Worm (Caenorhabditis elegans) whole organism, L2 larva: ENCODE results near the gene F07H5.13.

Experiments
- C34F6.9 ChIP-seq: fragments of 150-350 bp; optimal IDR thresholded peaks from 2 replicates; lab custom pipeline; 2014; ENCODE audit warnings: missing biosample characterization, missing genetic modification characterization
- F13H6.1 ChIP-seq: sonication (generic microtip); optimal IDR thresholded peaks from 2 replicates; lab custom pipeline; 2016; ENCODE audit warnings: missing genetic modification characterization, missing compliant biosample characterization
- R02D3.7 ChIP-seq: fragments of 150-350 bp; optimal IDR thresholded peaks from 2 replicates; lab custom pipeline; 2014; ENCODE audit warnings: missing biosample characterization, missing genetic modification characterization
- Y55F3AM.14 ChIP-seq: fragments of 200-800 bp; sonication (Bioruptor generic); optimal IDR thresholded peaks from 2 replicates; lab custom pipeline; 2018; ENCODE audit warnings: mild to moderate bottlenecking, missing genetic modification characterization, missing compliant biosample characterization
- ZK546.5 ChIP-seq: sonication (generic microtip); optimal IDR thresholded peaks from 2 replicates; lab custom pipeline; 2017; ENCODE audit warnings: missing biosample characterization, missing genetic modification characterization
- alr-1 ChIP-seq: fragments of 150-350 bp; optimal IDR thresholded peaks from 2 replicates; lab custom pipeline; 2014; ENCODE audit warnings: missing biosample characterization, missing genetic modification characterization
- aly-2 ChIP-seq: fragments of 150-350 bp; optimal IDR thresholded peaks from 2 replicates; lab custom pipeline; 2014; ENCODE audit warnings: missing biosample characterization, missing genetic modification characterization
- ama-1 ChIP-seq: fragments of 150-350 bp; optimal IDR thresholded peaks from 2 replicates; lab custom pipeline; 2018; ENCODE audit warnings: inconsistent platforms
- blmp-1 ChIP-seq: sonication (generic microtip); optimal IDR thresholded peaks from 2 replicates; lab custom pipeline; 2017; ENCODE audit warnings: missing genetic modification characterization, mild to moderate bottlenecking, missing compliant biosample characterization, antibody characterized with exemption, moderate library complexity; ENCODE audit not compliant: insufficient read depth
- ceh-16 ChIP-seq: fragments of 150-350 bp; optimal IDR thresholded peaks from 2 replicates; lab custom pipeline; 2014; ENCODE audit warnings: missing biosample characterization, missing genetic modification characterization
- ceh-82 ChIP-seq: fragments of 150-350 bp; optimal IDR thresholded peaks from 2 replicates; lab custom pipeline; 2014; ENCODE audit warnings: missing biosample characterization, missing genetic modification characterization
- crh-2 ChIP-seq: sonication (generic microtip); optimal IDR thresholded peaks from 2 replicates; lab custom pipeline; 2017; ENCODE audit warnings: missing biosample characterization, missing genetic modification characterization
- dmd-4 ChIP-seq: sonication (generic microtip); optimal IDR thresholded peaks from 2 replicates; lab custom pipeline; 2017; ENCODE audit warnings: missing biosample characterization, missing genetic modification characterization
- egl-27 ChIP-seq: sonication (generic microtip); optimal IDR thresholded peaks from 3 replicates; lab custom pipeline; 2017; ENCODE audit warnings: missing biosample characterization, missing genetic modification reagents, missing genetic modification characterization
- elt-1 ChIP-seq: fragments of 150-350 bp; optimal IDR thresholded peaks from 2 replicates; lab custom pipeline; 2014; ENCODE audit warnings: missing biosample characterization, missing genetic modification characterization
- elt-3 ChIP-seq: sonication (generic microtip); optimal IDR thresholded peaks from 2 replicates; lab custom pipeline; 2017; ENCODE audit warnings: missing biosample characterization, missing genetic modification characterization
- fos-1 ChIP-seq: fragments of 150-350 bp; optimal IDR thresholded peaks from 2 replicates; lab custom pipeline; 2014; ENCODE audit warnings: missing biosample characterization, missing genetic modification characterization
- gmeb-1 ChIP-seq: fragments of 150-350 bp; optimal IDR thresholded peaks from 2 replicates; lab custom pipeline; 2014; ENCODE audit warnings: missing biosample characterization, missing genetic modification characterization
- lin-11 ChIP-seq: fragments of 150-350 bp; sonication (generic microtip); optimal IDR thresholded peaks from 2 replicates; lab custom pipeline; 2014; ENCODE audit warnings: missing biosample characterization, missing genetic modification characterization, inconsistent platforms, mixed read lengths
- lin-13 ChIP-seq: fragments of 150-350 bp; optimal IDR thresholded peaks from 2 replicates; lab custom pipeline; 2014; ENCODE audit warnings: missing biosample characterization, missing genetic modification reagents, missing genetic modification characterization
- lin-39 ChIP-seq: fragments of 150-350 bp; optimal IDR thresholded peaks from 2 replicates; lab custom pipeline; 2014; ENCODE audit warnings: missing biosample characterization, missing genetic modification reagents, missing genetic modification characterization
- lsy-2 ChIP-seq, 2 experiments: fragments of 150-350 bp in 1 of 2; sonication (generic microtip) in 1 of 2; optimal IDR thresholded peaks; 2 replicates each; lab custom pipeline; 2014 to 2017; ENCODE audit warnings: missing biosample characterization in 2 of 2, missing genetic modification characterization in 2 of 2
- mab-5 ChIP-seq: fragments of 150-350 bp; optimal IDR thresholded peaks from 2 replicates; lab custom pipeline; 2014; ENCODE audit warnings: missing biosample characterization, missing genetic modification characterization
- mbf-1 ChIP-seq: sonication (generic microtip); optimal IDR thresholded peaks from 2 replicates; lab custom pipeline; 2017; ENCODE audit warnings: missing biosample characterization, missing genetic modification characterization
- mdl-1 ChIP-seq, 2 experiments: fragments of 150-350 bp in 1 of 2; sonication (generic microtip) in 1 of 2; optimal IDR thresholded peaks; 2 replicates each; lab custom pipeline; 2017; ENCODE audit warnings: missing biosample characterization in 2 of 2, missing genetic modification characterization in 2 of 2
- nhr-10 ChIP-seq: sonication (generic microtip); optimal IDR thresholded peaks from 2 replicates; lab custom pipeline; 2017; ENCODE audit warnings: missing biosample characterization, missing genetic modification characterization
- nhr-11 ChIP-seq: fragments of 150-350 bp; optimal IDR thresholded peaks from 2 replicates; lab custom pipeline; 2014; ENCODE audit warnings: missing biosample characterization, missing genetic modification characterization
- nhr-12 ChIP-seq: fragments of 150-350 bp; optimal IDR thresholded peaks from 2 replicates; lab custom pipeline; 2014; ENCODE audit warnings: missing biosample characterization, missing genetic modification characterization
- nhr-129 ChIP-seq: fragments of 150-350 bp; optimal IDR thresholded peaks from 2 replicates; lab custom pipeline; 2014; ENCODE audit warnings: missing biosample characterization, missing genetic modification characterization
- nhr-21 ChIP-seq: fragments of 150-350 bp; optimal IDR thresholded peaks from 2 replicates; lab custom pipeline; 2014; ENCODE audit warnings: missing biosample characterization, missing genetic modification characterization
- nhr-23 ChIP-seq: fragments of 150-350 bp; optimal IDR thresholded peaks from 2 replicates; lab custom pipeline; 2014; ENCODE audit warnings: missing biosample characterization, missing genetic modification reagents, missing genetic modification characterization
- nhr-237 ChIP-seq: fragments of 150-350 bp; optimal IDR thresholded peaks from 2 replicates; lab custom pipeline; 2014; ENCODE audit warnings: missing biosample characterization, missing genetic modification characterization
- nhr-25 ChIP-seq: fragments of 150-350 bp; sonication (generic microtip); optimal IDR thresholded peaks from 3 replicates; lab custom pipeline; 2014; ENCODE audit warnings: missing biosample characterization, missing genetic modification characterization
- nhr-6 ChIP-seq: fragments of 150-350 bp; optimal IDR thresholded peaks from 2 replicates; lab custom pipeline; 2014; ENCODE audit warnings: missing biosample characterization, missing genetic modification characterization
- nhr-77 ChIP-seq: fragments of 150-350 bp; optimal IDR thresholded peaks from 2 replicates; lab custom pipeline; 2014; ENCODE audit warnings: missing biosample characterization, missing genetic modification characterization
- peb-1 ChIP-seq: fragments of 150-350 bp; optimal IDR thresholded peaks from 2 replicates; lab custom pipeline; 2014; ENCODE audit warnings: missing biosample characterization, missing genetic modification characterization
- sem-4 ChIP-seq: fragments of 150-350 bp; optimal IDR thresholded peaks from 2 replicates; lab custom pipeline; 2014; ENCODE audit warnings: missing biosample characterization, missing genetic modification reagents, missing genetic modification characterization
- skn-1 ChIP-seq: sonication (generic microtip); optimal IDR thresholded peaks from 2 replicates; lab custom pipeline; 2017; ENCODE audit warnings: missing biosample characterization, missing genetic modification characterization
- sma-3 ChIP-seq: sonication (generic microtip); optimal IDR thresholded peaks from 2 replicates; lab custom pipeline; 2016; ENCODE audit warnings: missing genetic modification reagents, missing genetic modification characterization, missing compliant biosample characterization
- sma-9 ChIP-seq, 2 experiments: fragments of 150-350 bp in 1 of 2; sonication (generic microtip) in 1 of 2; optimal IDR thresholded peaks; 2 replicates each; lab custom pipeline; 2014 to 2016; ENCODE audit warnings: missing genetic modification characterization in 2 of 2, mild to moderate bottlenecking in 1 of 2, missing biosample characterization in 1 of 2, missing compliant biosample characterization in 1 of 2, missing genetic modification reagents in 1 of 2, moderate library complexity in 1 of 2
- snpc-4 ChIP-seq: fragments of 150-350 bp; optimal IDR thresholded peaks from 2 replicates; lab custom pipeline; 2014; ENCODE audit warnings: missing biosample characterization, missing genetic modification characterization
- unc-39 ChIP-seq: fragments of 150-350 bp; optimal IDR thresholded peaks from 2 replicates; lab custom pipeline; 2014; ENCODE audit warnings: missing biosample characterization, missing genetic modification characterization
- unc-55 ChIP-seq: fragments of 150-350 bp; sonication (generic microtip); optimal IDR thresholded peaks from 3 replicates; lab custom pipeline; 2014; ENCODE audit warnings: missing biosample characterization, missing genetic modification reagents, missing genetic modification characterization
- unc-62 ChIP-seq: fragments of 150-350 bp; optimal IDR thresholded peaks from 2 replicates; lab custom pipeline; 2014; ENCODE audit warnings: missing biosample characterization, missing genetic modification reagents, missing genetic modification characterization
- zag-1 ChIP-seq: fragments of 150-350 bp; optimal IDR thresholded peaks from 2 replicates; lab custom pipeline; 2014; ENCODE audit warnings: missing biosample characterization, missing genetic modification characterization
- ztf-1 ChIP-seq: fragments of 200-800 bp; sonication (Bioruptor generic); conservative IDR thresholded peaks from 2 replicates; pipeline ENCODE4 v1.3.6; 2022; ENCODE audit warnings: missing genetic modification characterization, missing compliant biosample characterization
- ztf-11 ChIP-seq: sonication (generic microtip); optimal IDR thresholded peaks from 2 replicates; lab custom pipeline; 2017; ENCODE audit warnings: missing biosample characterization, missing genetic modification characterization
- ztf-4 ChIP-seq: fragments of 150-350 bp; optimal IDR thresholded peaks from 2 replicates; lab custom pipeline; 2014; ENCODE audit warnings: missing biosample characterization, missing genetic modification characterization

Gene F07H5.13

ce11 chrII:8785875-8786274, 4.5 kb upstream of the F07H5.13 start:
- TF ChIP-seq nhr-11 (peak; percentile 13), ztf-11 (no peak), lsy-2 (tag; optimal IDR thresholded peaks at IDR 0.05; lab: Kevin White, UChicago) (peak in 1 of 2 experiments; percentile 46), ceh-82 (no peak), sem-4 (tag; lab: Kevin White, UChicago) (peak; percentile 32), lin-39 (tag; lab: Kevin White, UChicago) (no peak), mdl-1 (tag; optimal IDR thresholded peaks at IDR 0.05; lab: Kevin White, UChicago) (peak; percentile 45 to 58), nhr-129 (tag; lab: Kevin White, UChicago) (peak; percentile 46), sma-9 (GFP tag; optimal IDR thresholded peaks at IDR 0.05; lab: Kevin White, UChicago) (peak; percentile 25), sma-9 (tag; optimal IDR thresholded peaks at IDR 0.05; lab: Kevin White, UChicago) (no peak), ztf-4 (tag; lab: Kevin White, UChicago) (peak; percentile 39), C34F6.9 (tag; lab: Kevin White, UChicago) (peak; percentile 35), snpc-4 (tag; lab: Kevin White, UChicago) (peak; percentile 8), zag-1 (tag; lab: Kevin White, UChicago) (no peak)

- TF ChIP-seq nhr-21 (tag; lab: Kevin White, UChicago) (peak; percentile 97), elt-1 (tag; lab: Kevin White, UChicago) (no peak), F13H6.1 (peak; percentile 93), elt-3 (no peak), ceh-82 (peak; percentile 66), sem-4 (tag; lab: Kevin White, UChicago) (peak; percentile 96), nhr-10 (tag; lab: Kevin White, UChicago) (peak; percentile 72), ztf-1 (GFP tag; lab: Robert Waterston, UW) (0 out of 2 replicates have a peak, but pooled peaks have one; percentile 46), ama-1 (lab: Kevin White, UChicago) (peak; percentile 93), blmp-1 (tag; lab: Kevin White, UChicago) (peak; percentile 60), nhr-6 (tag; lab: Kevin White, UChicago) (peak; percentile 90), Y55F3AM.14 (GFP tag; lab: Kevin White, UChicago) (peak; percentile 80), unc-62 (GFP tag; lab: Kevin White, UChicago) (peak; percentile 69), snpc-4 (tag; lab: Kevin White, UChicago) (peak; percentile 69), nhr-12 (tag; lab: Kevin White, UChicago) (no peak), aly-2 (tag; lab: Kevin White, UChicago) (no peak), nhr-237 (tag; lab: Kevin White, UChicago) (no peak), mbf-1 (tag; lab: Kevin White, UChicago) (no peak), unc-55 (peak; percentile 93), C34F6.9 (tag; lab: Kevin White, UChicago) (peak; percentile 100), ztf-11 (no peak), mdl-1 (tag; optimal IDR thresholded peaks at IDR 0.05; lab: Kevin White, UChicago) (peak; percentile 32 to 75), nhr-11 (no peak), ceh-16 (peak; percentile 47), fos-1 (peak; percentile 96), nhr-77 (peak; percentile 72), nhr-129 (tag; lab: Kevin White, UChicago) (peak; percentile 99), lin-13 (peak; percentile 89), crh-2 (tag; lab: Kevin White, UChicago) (peak; percentile 98), nhr-23 (no peak), ZK546.5 (tag; lab: Kevin White, UChicago) (peak; percentile 28), sma-3 (GFP tag; lab: Kevin White, UChicago) (peak; percentile 97), mab-5 (tag; lab: Kevin White, UChicago) (peak; percentile 92), dmd-4 (tag; lab: Kevin White, UChicago) (no peak), peb-1 (tag; lab: Kevin White, UChicago) (no peak), skn-1 (tag; lab: Kevin White, UChicago) (peak; percentile 90), egl-27 (tag; lab: Kevin White, UChicago) (peak; percentile 82), lin-11 (tag; lab: Kevin White, UChicago) (peak; percentile 97), zag-1 (tag; lab: Kevin White, UChicago) (peak; percentile 76), unc-39 (tag; lab: Kevin White, UChicago) (no peak), lin-39 (tag; lab: Kevin White, UChicago) (no peak), nhr-25 (tag; lab: Kevin White, UChicago) (peak; percentile 97), sma-9 (GFP tag; optimal IDR thresholded peaks at IDR 0.05; lab: Kevin White, UChicago) (peak; percentile 95), sma-9 (tag; optimal IDR thresholded peaks at IDR 0.05; lab: Kevin White, UChicago) (no peak), ztf-4 (tag; lab: Kevin White, UChicago) (peak; percentile 95), alr-1 (tag; lab: Kevin White, UChicago) (no peak), gmeb-1 (peak; percentile 92), lsy-2 (tag; optimal IDR thresholded peaks at IDR 0.05; lab: Kevin White, UChicago) (peak; percentile 75 to 96), R02D3.7 (tag; lab: Kevin White, UChicago) (no peak)
These were observed 3.0 kb upstream of the F07H5.13 start for ce11 chrII:8787376-8787775.
